Fruit fly (Drosophila melanogaster) whole organism, embryonic: ENCODE results near the gene Cortactin.

Experiments
- Abd-B ChIP-seq: fragments of 200-800 bp; sonication (Bioruptor generic); optimal IDR thresholded peaks from 2 replicates; lab custom pipeline; 2018; ENCODE audit warnings: missing biosample characterization, mild to moderate bottlenecking, missing genetic modification characterization, moderate library complexity
- Bdp1 ChIP-seq: fragments of 200-800 bp; sonication (Bioruptor generic); optimal IDR thresholded peaks from 3 replicates; lab custom pipeline; 2016; ENCODE audit warnings: missing biosample characterization, missing genetic modification characterization
- CG10147 ChIP-seq: fragments of 200-800 bp; sonication (Bioruptor generic); optimal IDR thresholded peaks from 2 replicates; lab custom pipeline; 2019; ENCODE audit warnings: missing biosample characterization, mild to moderate bottlenecking, missing genetic modification characterization, moderate library complexity
- CG10267 ChIP-seq: fragments of 200-800 bp; sonication (Bioruptor generic); optimal IDR thresholded peaks from 2 replicates; lab custom pipeline; 2018; ENCODE audit warnings: missing biosample characterization, mild to moderate bottlenecking, missing genetic modification characterization, moderate library complexity
- CG1233 ChIP-seq: fragments of 200-800 bp; sonication (Bioruptor generic); optimal IDR thresholded peaks from 4 replicates; lab custom pipeline; 2018; ENCODE audit warnings: missing biosample characterization, mild to moderate bottlenecking, missing genetic modification characterization
- CG12659 ChIP-seq: fragments of 200-800 bp; sonication (Bioruptor generic); optimal IDR thresholded peaks from 3 replicates; lab custom pipeline; 2017; ENCODE audit warnings: mild to moderate bottlenecking, missing biosample characterization, missing genetic modification reagents, missing genetic modification characterization
- CG13287 ChIP-seq: fragments of 200-800 bp; sonication (Bioruptor generic); IDR thresholded peaks from 2 replicates; pipeline ENCODE4 v1.3.6; 2022; ENCODE audit warnings: missing biosample characterization, missing genetic modification characterization; ENCODE audit not compliant: partially characterized antibody
- CG14050 ChIP-seq: fragments of 200-800 bp; sonication (Bioruptor generic); IDR thresholded peaks from 3 replicates; pipeline ENCODE4 v1.3.6; 2022; ENCODE audit warnings: missing biosample characterization, missing genetic modification characterization
- CG16813 ChIP-seq: fragments of 200-800 bp; sonication (Bioruptor generic); IDR thresholded peaks from 3 replicates; pipeline ENCODE4 v1.3.6; 2022; ENCODE audit warnings: missing biosample characterization, missing genetic modification characterization; ENCODE audit not compliant: partially characterized antibody
- CG17359 ChIP-seq: fragments of 200-800 bp; sonication (Bioruptor generic); optimal IDR thresholded peaks from 3 replicates; lab custom pipeline; 2018; ENCODE audit warnings: missing biosample characterization, mild to moderate bottlenecking, missing genetic modification characterization, moderate library complexity
- CG17361 ChIP-seq: fragments of 200-800 bp; sonication (Bioruptor generic); IDR thresholded peaks from 3 replicates; pipeline ENCODE4 v1.3.6; 2022; ENCODE audit warnings: missing biosample characterization, missing genetic modification characterization
- CG18262 ChIP-seq: fragments of 200-800 bp; optimal IDR thresholded peaks from 3 replicates; lab custom pipeline; 2019; ENCODE audit warnings: missing biosample characterization, mild to moderate bottlenecking, missing genetic modification characterization, moderate library complexity
- CG18476 ChIP-seq: fragments of 200-800 bp; sonication (Bioruptor generic); optimal IDR thresholded peaks from 2 replicates; lab custom pipeline; 2016; ENCODE audit warnings: missing biosample characterization, mild to moderate bottlenecking, missing genetic modification characterization
- CG2678 ChIP-seq: fragments of 200-800 bp; sonication (Bioruptor generic); optimal IDR thresholded peaks from 3 replicates; lab custom pipeline; 2019; ENCODE audit warnings: missing biosample characterization, mild to moderate bottlenecking, missing genetic modification characterization, moderate library complexity
- CG34224 ChIP-seq: fragments of 200-800 bp; sonication (Bioruptor generic); IDR thresholded peaks from 3 replicates; pipeline ENCODE4 v1.3.6; 2022; ENCODE audit warnings: missing biosample characterization, missing genetic modification characterization; ENCODE audit not compliant: partially characterized antibody
- CG4617 ChIP-seq: fragments of 200-800 bp; sonication (Bioruptor generic); optimal IDR thresholded peaks from 3 replicates; lab custom pipeline; 2016; ENCODE audit warnings: missing biosample characterization, missing genetic modification characterization, borderline replicate concordance
- CG7271 ChIP-seq: fragments of 200-800 bp; sonication (Bioruptor generic); optimal IDR thresholded peaks from 2 replicates; lab custom pipeline; 2018; ENCODE audit warnings: missing biosample characterization, mild to moderate bottlenecking, missing genetic modification characterization, moderate library complexity
- CG8924 ChIP-seq: fragments of 200-800 bp; optimal IDR thresholded peaks from 3 replicates; lab custom pipeline; 2019; ENCODE audit warnings: missing biosample characterization, mild to moderate bottlenecking, missing genetic modification characterization, moderate library complexity
- Camta ChIP-seq: fragments of 200-800 bp; sonication (Bioruptor generic); optimal IDR thresholded peaks from 2 replicates; lab custom pipeline; 2016; ENCODE audit warnings: missing biosample characterization, missing genetic modification characterization
- D19A ChIP-seq: fragments of 200-800 bp; optimal IDR thresholded peaks from 3 replicates; lab custom pipeline; 2019; ENCODE audit warnings: missing biosample characterization, mild to moderate bottlenecking, missing genetic modification characterization, moderate library complexity
- Doc2 ChIP-seq: fragments of 200-800 bp; sonication (Bioruptor generic); IDR thresholded peaks from 2 replicates; pipeline ENCODE4 v1.3.6; 2022; ENCODE audit warnings: missing biosample characterization, missing genetic modification characterization
- Dp ChIP-seq: fragments of 200-800 bp; sonication (Bioruptor generic); optimal IDR thresholded peaks from 2 replicates; lab custom pipeline; 2018; ENCODE audit warnings: missing biosample characterization, mild to moderate bottlenecking, missing genetic modification characterization, moderate library complexity
- Hr51 ChIP-seq, 2 experiments: fragments of 200-800 bp; sonication (Bioruptor generic); optimal IDR thresholded peaks; 2 replicates in 1 of 2; 3 replicates in 1 of 2; lab custom pipeline; 2016 to 2018; ENCODE audit warnings: missing biosample characterization in 2 of 2, missing genetic modification characterization in 2 of 2, mild to moderate bottlenecking in 1 of 2, moderate library complexity in 1 of 2
- Nf-YA ChIP-seq: fragments of 200-800 bp; sonication (Bioruptor generic); IDR thresholded peaks from 2 replicates; pipeline ENCODE4 v1.3.6; 2022; ENCODE audit warnings: missing biosample characterization, missing genetic modification characterization
- Sin3A ChIP-seq: fragments of >200 bp; optimal IDR thresholded peaks from 2 replicates; lab custom pipeline; 2018
- Sox100B ChIP-seq: fragments of 200-800 bp; sonication (Bioruptor generic); optimal IDR thresholded peaks from 3 replicates; lab custom pipeline; 2018; ENCODE audit warnings: missing biosample characterization, mild to moderate bottlenecking, missing genetic modification characterization
- Spps ChIP-seq: fragments of 200-800 bp; sonication (Bioruptor generic); optimal IDR thresholded peaks from 2 replicates; lab custom pipeline; 2018; ENCODE audit warnings: missing biosample characterization, mild to moderate bottlenecking, missing genetic modification characterization
- Sry-δ ChIP-seq: fragments of 200-800 bp; sonication (Bioruptor generic); optimal IDR thresholded peaks from 2 replicates; lab custom pipeline; 2016; ENCODE audit warnings: missing biosample characterization, missing genetic modification characterization
- Xbp1 ChIP-seq: fragments of 200-800 bp; sonication (Bioruptor generic); optimal IDR thresholded peaks from 3 replicates; lab custom pipeline; 2016; ENCODE audit warnings: missing biosample characterization, mild to moderate bottlenecking, missing genetic modification characterization
- Xrp1 ChIP-seq: fragments of 200-800 bp; sonication (Bioruptor generic); IDR thresholded peaks from 2 replicates; pipeline ENCODE4 v1.3.6; 2022; ENCODE audit warnings: missing biosample characterization, missing genetic modification characterization
- ap ChIP-seq: fragments of 200-800 bp; sonication (Bioruptor generic); IDR thresholded peaks from 2 replicates; pipeline ENCODE4 v1.3.6; 2022; ENCODE audit warnings: missing biosample characterization, missing genetic modification characterization
- ato ChIP-seq: fragments of 200-800 bp; sonication (Bioruptor generic); IDR thresholded peaks from 2 replicates; pipeline ENCODE4 v1.3.6; 2022; ENCODE audit warnings: missing biosample characterization, missing genetic modification characterization; ENCODE audit not compliant: partially characterized antibody
- bab2 ChIP-seq: fragments of 200-800 bp; sonication (Bioruptor generic); optimal IDR thresholded peaks from 2 replicates; lab custom pipeline; 2016; ENCODE audit warnings: missing biosample characterization, missing genetic modification characterization
- chif ChIP-seq, 2 experiments: fragments of 200-800 bp; sonication (Bioruptor generic); optimal IDR thresholded peaks; 3 replicates each; lab custom pipeline; 2016; ENCODE audit warnings: missing biosample characterization in 2 of 2, missing genetic modification characterization in 2 of 2
- da ChIP-seq: fragments of 200-800 bp; sonication (Bioruptor generic); optimal IDR thresholded peaks from 2 replicates; lab custom pipeline; 2016; ENCODE audit warnings: missing biosample characterization, missing genetic modification characterization
- ewg ChIP-seq: fragments of 200-800 bp; sonication (Bioruptor generic); optimal IDR thresholded peaks from 3 replicates; lab custom pipeline; 2017; ENCODE audit warnings: mild to moderate bottlenecking, missing biosample characterization, missing genetic modification reagents, missing genetic modification characterization
- gcm ChIP-seq: fragments of 200-800 bp; sonication (Bioruptor generic); optimal IDR thresholded peaks from 2 replicates; lab custom pipeline; 2019; ENCODE audit warnings: missing biosample characterization, mild to moderate bottlenecking, missing genetic modification characterization, moderate library complexity
- gem ChIP-seq: fragments of 200-800 bp; sonication (Bioruptor generic); optimal IDR thresholded peaks from 2 replicates; lab custom pipeline; 2019; ENCODE audit warnings: missing biosample characterization, mild to moderate bottlenecking, missing genetic modification characterization, moderate library complexity
- gfzf ChIP-seq: fragments of 200-800 bp; sonication (Bioruptor generic); optimal IDR thresholded peaks from 2 replicates; lab custom pipeline; 2016; ENCODE audit warnings: missing biosample characterization, mild to moderate bottlenecking, missing genetic modification characterization, moderate library complexity
- hbn ChIP-seq: fragments of 200-800 bp; sonication (Bioruptor generic); IDR thresholded peaks from 2 replicates; pipeline ENCODE4 v1.3.6; 2022; ENCODE audit warnings: missing biosample characterization, missing genetic modification characterization; ENCODE audit not compliant: partially characterized antibody
- inv ChIP-seq: fragments of 200-800 bp; sonication (Bioruptor generic); IDR thresholded peaks from 2 replicates; pipeline ENCODE4 v1.3.6; 2022; ENCODE audit warnings: missing biosample characterization, missing genetic modification characterization; ENCODE audit not compliant: partially characterized antibody
- peb ChIP-seq: fragments of 200-800 bp; sonication (Bioruptor generic); IDR thresholded peaks from 2 replicates; pipeline ENCODE4 v1.3.6; 2022; ENCODE audit warnings: missing biosample characterization, missing genetic modification characterization
- pho ChIP-seq: fragments of 200-800 bp; sonication (Bioruptor generic); optimal IDR thresholded peaks from 2 replicates; lab custom pipeline; 2016; ENCODE audit warnings: missing biosample characterization, missing genetic modification characterization
- pita ChIP-seq: fragments of 200-800 bp; sonication (Bioruptor generic); optimal IDR thresholded peaks from 2 replicates; lab custom pipeline; 2017; ENCODE audit warnings: missing biosample characterization, mild to moderate bottlenecking, missing genetic modification characterization
- prd ChIP-seq, 3 experiments: fragments of >200 bp in 2 of 3; fragments of 200-800 bp in 1 of 3; sonication (Bioruptor generic) in 1 of 3; optimal IDR thresholded peaks in 2 of 3; IDR thresholded peaks in 1 of 3; 2 replicates in 2 of 3; 3 replicates in 1 of 3; pipeline versions ENCODE4 v1.3.6 to Lab custom; 2017 to 2022; ENCODE audit warnings: missing biosample characterization in 1 of 3, missing genetic modification characterization in 1 of 3
- pum ChIP-seq: fragments of 200-800 bp; sonication (Bioruptor generic); optimal IDR thresholded peaks from 2 replicates; lab custom pipeline; 2016; ENCODE audit warnings: missing biosample characterization, missing genetic modification characterization
- vnd ChIP-seq: fragments of 200-800 bp; sonication (Bioruptor generic); IDR thresholded peaks from 3 replicates; pipeline ENCODE4 v1.3.6; 2022; ENCODE audit warnings: missing biosample characterization, missing genetic modification characterization; ENCODE audit not compliant: partially characterized antibody
- zen ChIP-seq: fragments of 200-800 bp; sonication (Bioruptor generic); optimal IDR thresholded peaks from 3 replicates; lab custom pipeline; 2018; ENCODE audit warnings: missing biosample characterization, mild to moderate bottlenecking, missing genetic modification characterization, moderate library complexity

The Cortactin gene

DNA sequence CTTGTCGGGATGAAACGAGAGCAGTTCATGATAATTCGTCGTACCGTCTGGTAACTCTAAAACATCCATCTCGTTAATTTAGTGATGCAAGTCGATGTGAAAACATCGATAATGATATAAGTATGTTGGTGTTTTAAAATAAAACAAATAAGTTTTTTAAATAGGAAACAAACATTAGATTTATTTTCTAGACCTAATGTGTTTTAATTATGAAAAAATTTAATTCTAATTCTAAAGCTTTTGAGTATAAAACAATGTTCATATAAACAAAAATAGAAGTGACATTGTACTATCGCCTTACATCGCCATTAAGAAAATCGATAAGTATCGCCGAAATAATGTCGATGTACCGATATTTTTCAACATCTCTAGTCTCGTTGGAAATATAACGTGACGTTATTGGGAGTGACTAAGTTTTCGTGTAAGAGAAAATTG is 46.8 kb upstream of the Cortactin start, which contains the start of gene Rab11 (continued):
- peak in 1 of 2 experiments; percentile 54 for TF ChIP-seq Hr51 (GFP tag; optimal IDR thresholded peaks at IDR 0.05; lab: Kevin White, UChicago)
- peak; percentile 12 for TF ChIP-seq zen
- peak; percentile 89 for TF ChIP-seq CG13287
- no peak for TF ChIP-seq Bdp1 (GFP tag; lab: Kevin White, UChicago)
- peak; percentile 71 for TF ChIP-seq Xbp1 (GFP tag; lab: Kevin White, UChicago)
- no peak for TF ChIP-seq prd (optimal IDR thresholded peaks at IDR 0.05; lab: Kevin White, UChicago)
- TF ChIP-seq prd (GFP tag; IDR thresholded peaks at IDR 0.05; lab: Robert Waterston, UW), result peak; percentile 50
- TF ChIP-seq CG4617 (GFP tag; lab: Kevin White, UChicago), result peak; percentile 32
- peak; percentile 52 for TF ChIP-seq pum (GFP tag; lab: Kevin White, UChicago)
- TF ChIP-seq CG18476 (GFP tag; lab: Kevin White, UChicago), result peak; percentile 42
- TF ChIP-seq ato (GFP tag; lab: Robert Waterston, UW), result peak; percentile 17; the same call in 1 of the 2 replicates
- TF ChIP-seq da (GFP tag; lab: Kevin White, UChicago), result no peak
- peak; percentile 86 for TF ChIP-seq hbn
- peak; percentile 32 for TF ChIP-seq Sox100B (GFP tag; lab: Kevin White, UChicago)
- peak; percentile 89 for TF ChIP-seq inv (GFP tag; lab: Robert Waterston, UW)
- peak; percentile 56 for TF ChIP-seq CG12659 (GFP tag; lab: Kevin White, UChicago)
- peak; percentile 53 for TF ChIP-seq Dp (GFP tag; lab: Kevin White, UChicago)
- TF ChIP-seq pho (GFP tag; lab: Kevin White, UChicago), result peak; percentile 10
- TF ChIP-seq gfzf (GFP tag; lab: Kevin White, UChicago), result peak; percentile 50
- TF ChIP-seq D19A (tag; lab: Kevin White, UChicago), result peak; percentile 6
- TF ChIP-seq CG17361 (GFP tag; lab: Robert Waterston, UW), result peak; percentile 68; the same call in 2 of the 3 replicates
- TF ChIP-seq gcm (GFP tag; lab: Kevin White, UChicago), result peak; percentile 14
- peak; percentile 23 for TF ChIP-seq Camta (GFP tag; lab: Kevin White, UChicago)
- no peak for TF ChIP-seq CG7271 (tag; lab: Kevin White, UChicago)
- TF ChIP-seq CG10147 (GFP tag; lab: Kevin White, UChicago), result peak; percentile 64
- TF ChIP-seq Abd-B (GFP tag; lab: Kevin White, UChicago), result peak; percentile 66
- no peak for TF ChIP-seq CG14050
- peak; percentile 16 for TF ChIP-seq ewg (GFP tag; lab: Kevin White, UChicago)
- peak; percentile 71 for TF ChIP-seq gem (tag; lab: Kevin White, UChicago)
- TF ChIP-seq Sry-δ, result peak; percentile 91
- TF ChIP-seq Xrp1, result peak; percentile 44; the same call in 1 of the 2 replicates
- peak; percentile 28 for TF ChIP-seq bab2 (GFP tag; lab: Kevin White, UChicago)
- peak; percentile 63 for TF ChIP-seq CG18262
- no peak for TF ChIP-seq pita
- peak; percentile 33 for TF ChIP-seq CG17359 (tag; lab: Kevin White, UChicago)
- peak; percentile 73 for TF ChIP-seq CG8924
- TF ChIP-seq ap (GFP tag; lab: Robert Waterston, UW), result no peak
- TF ChIP-seq Spps (tag; lab: Kevin White, UChicago), result no peak
- TF ChIP-seq Sin3A, result peak; percentile 23
- peak; percentile 71 for TF ChIP-seq CG10267 (tag; lab: Kevin White, UChicago)
- TF ChIP-seq CG34224 (GFP tag; lab: Robert Waterston, UW), result peak; percentile 87
- TF ChIP-seq chif (GFP tag; optimal IDR thresholded peaks at IDR 0.05; lab: Kevin White, UChicago), result peak in 1 of 2 experiments; percentile 41
- TF ChIP-seq CG16813, result peak; percentile 91
- TF ChIP-seq CG2678 (tag; lab: Kevin White, UChicago), result peak; percentile 68
- 0 out of 2 replicates have a peak, but pooled peaks have one; percentile 6 for TF ChIP-seq Nf-YA
- no peak for TF ChIP-seq Doc2 (GFP tag; lab: Robert Waterston, UW)
- TF ChIP-seq vnd (GFP tag; lab: Robert Waterston, UW), result peak; percentile 91
- TF ChIP-seq peb (GFP tag; lab: Robert Waterston, UW), result no peak
- TF ChIP-seq CG1233, result peak; percentile 39
